Fruit fly (Drosophila melanogaster): Measurements from ENCODE around the gene CG6985.

CG6985 gene

dm6 chr3R:22720808-22721306 lies 20.1 kb upstream of the CG6985 start, which contains the start of gene wge (continued):
- TF ChIP-seq phol (tag; optimal IDR thresholded peaks at IDR 0.05), result peak; percentile 21
- TF ChIP-seq CG1792 (GFP tag; optimal IDR thresholded peaks at IDR 0.05), result no peak
- TF ChIP-seq otp (GFP tag; IDR thresholded peaks at IDR 0.05), result no peak
- TF ChIP-seq CG31441 (GFP tag; IDR thresholded peaks at IDR 0.05), result no peak
- no peak for TF ChIP-seq CG3065 (GFP tag; optimal IDR thresholded peaks at IDR 0.05)
- TF ChIP-seq scrt (GFP tag; optimal IDR thresholded peaks at IDR 0.05), result no peak
- TF ChIP-seq Ssrp (tag; optimal IDR thresholded peaks at IDR 0.05), result no peak
- TF ChIP-seq E2f2 (GFP tag; IDR thresholded peaks at IDR 0.05), result peak; percentile 96
- TF ChIP-seq CG9609 (GFP tag; optimal IDR thresholded peaks at IDR 0.05), result no peak
- TF ChIP-seq sqz (GFP tag; optimal IDR thresholded peaks at IDR 0.05), result peak; percentile 89
- no peak for TF ChIP-seq pho (GFP tag; optimal IDR thresholded peaks at IDR 0.05)
- no peak for TF ChIP-seq Rx (GFP tag; IDR thresholded peaks at IDR 0.05)
- TF ChIP-seq mld (GFP tag; IDR thresholded peaks at IDR 0.05; ENCODE audit: partially characterized antibody), result peak; percentile 55; the same call in 1 of the 3 replicates
- no peak for TF ChIP-seq slp2 (GFP tag; optimal IDR thresholded peaks at IDR 0.05)
- no peak for TF ChIP-seq so (GFP tag; IDR thresholded peaks at IDR 0.05)
- no peak for TF ChIP-seq btn (GFP tag; optimal IDR thresholded peaks at IDR 0.05)
- peak; percentile 58; the same call in 1 of the 2 replicates for TF ChIP-seq tna (GFP tag; IDR thresholded peaks at IDR 0.05; ENCODE audit: partially characterized antibody)
- TF ChIP-seq mam (GFP tag; optimal IDR thresholded peaks at IDR 0.05), result no peak
- no peak for TF ChIP-seq fd96Cb (tag; optimal IDR thresholded peaks at IDR 0.05)
- no peak for TF ChIP-seq CG5180 (GFP tag; optimal IDR thresholded peaks at IDR 0.05)
- TF ChIP-seq CG11560 (tag; IDR thresholded peaks at IDR 0.05), result peak; percentile 96
- no peak for TF ChIP-seq br (optimal IDR thresholded peaks at IDR 0.05)
- TF ChIP-seq gcm2 (GFP tag; optimal IDR thresholded peaks at IDR 0.05), result no peak
- no peak for TF ChIP-seq schlank (tag; optimal IDR thresholded peaks at IDR 0.05)
- TF ChIP-seq CHES-1-like (GFP tag; optimal IDR thresholded peaks at IDR 0.05), result no peak
- TF ChIP-seq CG42726 (GFP tag; IDR thresholded peaks at IDR 0.05; ENCODE audit: partially characterized antibody), result no peak; the same call in 1 of the 2 replicates
- TF ChIP-seq BEAF-32 (GFP tag; optimal IDR thresholded peaks at IDR 0.05), result peak; percentile 68
- no peak for TF ChIP-seq esg (GFP tag; conservative IDR thresholded peaks at IDR 0.05)
- TF ChIP-seq CG15601 (tag; optimal IDR thresholded peaks at IDR 0.05), result no peak
- no peak for TF ChIP-seq gt (GFP tag; IDR thresholded peaks at IDR 0.05)
- TF ChIP-seq CG17328 (GFP tag; IDR thresholded peaks at IDR 0.05), result no peak
- no peak for TF ChIP-seq CG33557 (GFP tag; optimal IDR thresholded peaks at IDR 0.05)
- peak; percentile 55 for TF ChIP-seq CTCF (GFP tag; optimal IDR thresholded peaks at IDR 0.05)
- no peak for TF ChIP-seq CG18476 (GFP tag; optimal IDR thresholded peaks at IDR 0.05)
- no peak for TF ChIP-seq CG8388 (GFP tag; optimal IDR thresholded peaks at IDR 0.05)
- no peak for TF ChIP-seq CG12391 (tag; optimal IDR thresholded peaks at IDR 0.05)
- no peak for TF ChIP-seq Abd-B (GFP tag; optimal IDR thresholded peaks at IDR 0.05)
- no peak for TF ChIP-seq gce (GFP tag; IDR thresholded peaks at IDR 0.05)
- TF ChIP-seq CG8924 (tag; optimal IDR thresholded peaks at IDR 0.05), result no peak
- TF ChIP-seq nmo (GFP tag; optimal IDR thresholded peaks at IDR 0.05), result peak; percentile 21
- no peak for TF ChIP-seq crc (GFP tag; optimal IDR thresholded peaks at IDR 0.05)
- no peak for TF ChIP-seq BtbVII (GFP tag; optimal IDR thresholded peaks at IDR 0.05)
- TF ChIP-seq CG16813 (GFP tag; IDR thresholded peaks at IDR 0.05; ENCODE audit: partially characterized antibody), result peak; percentile 66
- TF ChIP-seq unc-4 (GFP tag; IDR thresholded peaks at IDR 0.05; ENCODE audit: partially characterized antibody), result peak; percentile 69
- no peak for TF ChIP-seq CG12071 (GFP tag; optimal IDR thresholded peaks at IDR 0.05)
- TF ChIP-seq repo (GFP tag; optimal IDR thresholded peaks at IDR 0.05), result no peak
- no peak for TF ChIP-seq gsb (GFP tag; IDR thresholded peaks at IDR 0.05)
- peak; percentile 38; the same call in 1 of the 3 replicates for TF ChIP-seq vnd (GFP tag; IDR thresholded peaks at IDR 0.05; ENCODE audit: partially characterized antibody)
- peak; percentile 74 for TF ChIP-seq CG6791 (GFP tag; IDR thresholded peaks at IDR 0.05; ENCODE audit: partially characterized antibody)
- TF ChIP-seq Nf-YB (GFP tag; optimal IDR thresholded peaks at IDR 0.05), result no peak
- no peak for TF ChIP-seq cas (GFP tag; IDR thresholded peaks at IDR 0.05)
